Worm (Caenorhabditis elegans) whole organism, L3 larva: ENCODE results near the gene F46F5.8.

Experiments used
- elt-1 ChIP-seq: fragments of 150-350 bp; optimal IDR thresholded peaks from 2 replicates; lab custom pipeline; 2014; ENCODE audit warnings: missing biosample characterization, missing genetic modification characterization
- eor-1 ChIP-seq, 2 experiments: fragments of 150-350 bp; optimal IDR thresholded peaks; 2 replicates each; lab custom pipeline; 2014 to 2018; ENCODE audit warnings: missing biosample characterization in 2 of 2, missing genetic modification characterization in 2 of 2
- fkh-10 ChIP-seq: sonication (generic microtip); optimal IDR thresholded peaks from 2 replicates; lab custom pipeline; 2017; ENCODE audit warnings: missing biosample characterization, missing genetic modification reagents, missing genetic modification characterization
- lin-39 ChIP-seq: fragments of 150-350 bp; optimal IDR thresholded peaks from 2 replicates; lab custom pipeline; 2018; ENCODE audit warnings: missing biosample characterization, missing genetic modification reagents, missing genetic modification characterization
- nhr-12 ChIP-seq: fragments of 150-350 bp; optimal IDR thresholded peaks from 2 replicates; lab custom pipeline; 2014; ENCODE audit warnings: missing biosample characterization, missing genetic modification characterization
- nhr-23 ChIP-seq: fragments of 150-350 bp; optimal IDR thresholded peaks from 2 replicates; lab custom pipeline; 2014; ENCODE audit warnings: missing biosample characterization, missing genetic modification reagents, missing genetic modification characterization
- pha-4 ChIP-seq: fragments of 150-350 bp; optimal IDR thresholded peaks from 2 replicates; lab custom pipeline; 2014; ENCODE audit warnings: missing biosample characterization, missing genetic modification reagents, missing genetic modification characterization
- tbx-2 ChIP-seq: sonication (generic microtip); optimal IDR thresholded peaks from 2 replicates; lab custom pipeline; 2016; ENCODE audit warnings: mild to moderate bottlenecking, missing genetic modification characterization, missing compliant biosample characterization
- unc-39 ChIP-seq: sonication (generic microtip); optimal IDR thresholded peaks from 4 replicates; lab custom pipeline; 2017; ENCODE audit warnings: missing biosample characterization, missing genetic modification characterization
- unc-62 ChIP-seq: fragments of 150-350 bp; sonication (generic microtip); optimal IDR thresholded peaks from 4 replicates; lab custom pipeline; 2014; ENCODE audit warnings: missing biosample characterization, missing genetic modification reagents, missing genetic modification characterization
- zag-1 ChIP-seq: fragments of 150-350 bp; optimal IDR thresholded peaks from 2 replicates; lab custom pipeline; 2014; ENCODE audit warnings: missing biosample characterization, missing genetic modification characterization

DNA sequence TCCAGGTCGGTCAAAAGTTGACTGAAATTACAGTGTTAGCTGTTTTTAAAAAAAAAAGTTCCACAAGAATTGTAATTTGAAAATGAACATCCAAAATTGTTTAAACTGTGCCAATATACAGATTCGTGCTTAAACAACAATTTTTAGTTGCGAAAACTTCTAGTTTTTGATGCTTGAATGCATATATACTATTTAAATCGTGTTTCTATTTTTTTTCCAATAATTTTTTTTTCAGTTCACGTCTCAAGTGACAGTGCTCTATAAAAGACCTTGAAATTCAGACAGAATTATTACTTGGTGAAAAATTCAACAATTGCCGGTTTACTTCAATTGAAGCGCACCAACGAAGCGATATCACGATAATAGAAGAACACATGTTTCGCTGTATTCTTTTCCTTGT, 34.5 kb downstream of the F46F5.8 start, which contains the start of gene F46F5.16:
- TF ChIP-seq lin-39 (tag; lab: Kevin White, UChicago) (no peak), eor-1 (tag; optimal IDR thresholded peaks at IDR 0.05; lab: Kevin White, UChicago) (no peak), zag-1 (no peak), pha-4 (tag; lab: Kevin White, UChicago) (no peak), tbx-2 (tag; lab: Kevin White, UChicago) (no peak), elt-1 (no peak), nhr-23 (tag; lab: Kevin White, UChicago) (no peak), unc-62 (GFP tag; lab: Kevin White, UChicago) (no peak), unc-39 (tag; lab: Kevin White, UChicago) (no peak), fkh-10 (GFP tag; lab: Kevin White, UChicago) (no peak), nhr-12 (tag; lab: Kevin White, UChicago) (no peak)
